Worm (Caenorhabditis elegans) whole organism, young adult: ENCODE data around the gene nhr-129.

Source experiments
- B0019.2 ChIP-seq: fragments of 200-800 bp; sonication (Bioruptor generic); conservative IDR thresholded peaks from 2 replicates; pipeline ENCODE4 v1.3.6; 2022; ENCODE audit warnings: missing genetic modification reagents, missing genetic modification characterization, missing compliant biosample characterization
- C17E4.6 ChIP-seq: fragments of 200-800 bp; sonication (Bioruptor generic); IDR thresholded peaks from 2 replicates; pipeline ENCODE4 v1.3.6; 2022; ENCODE audit warnings: missing genetic modification reagents, missing genetic modification characterization, missing compliant biosample characterization
- F10E7.11 ChIP-seq: sonication (generic microtip); optimal IDR thresholded peaks from 2 replicates; lab custom pipeline; 2017; ENCODE audit warnings: mild to moderate bottlenecking, missing genetic modification characterization, moderate library complexity, missing compliant biosample characterization
- F23B12.7 ChIP-seq: sonication (generic microtip); optimal IDR thresholded peaks from 2 replicates; lab custom pipeline; 2017; ENCODE audit warnings: missing genetic modification characterization, mild to moderate bottlenecking, missing compliant biosample characterization, antibody characterized with exemption, moderate library complexity; ENCODE audit not compliant: insufficient read depth
- F33H1.4 ChIP-seq: fragments of 200-800 bp; sonication (Bioruptor generic); IDR thresholded peaks from 2 replicates; pipeline ENCODE4 v1.3.6; 2022; ENCODE audit warnings: missing genetic modification reagents, missing genetic modification characterization, missing compliant biosample characterization
- F49E8.2 ChIP-seq: sonication (generic microtip); optimal IDR thresholded peaks from 3 replicates; lab custom pipeline; 2017; ENCODE audit warnings: missing genetic modification characterization, mild to moderate bottlenecking, missing compliant biosample characterization, antibody characterized with exemption, moderate library complexity; ENCODE audit not compliant: insufficient read depth
- F57C9.4 ChIP-seq: sonication (generic microtip); optimal IDR thresholded peaks from 2 replicates; lab custom pipeline; 2017; ENCODE audit warnings: mild to moderate bottlenecking, missing genetic modification characterization, missing compliant biosample characterization
- attf-3 ChIP-seq: fragments of 200-800 bp; sonication (Bioruptor generic); conservative IDR thresholded peaks from 2 replicates; pipeline ENCODE4 v1.3.6; 2022; ENCODE audit warnings: missing genetic modification reagents, missing genetic modification characterization, missing compliant biosample characterization
- attf-6 ChIP-seq: fragments of 200-800 bp; sonication (Bioruptor generic); IDR thresholded peaks from 2 replicates; pipeline ENCODE4 v1.3.6; 2022; ENCODE audit warnings: missing genetic modification reagents, missing genetic modification characterization, missing compliant biosample characterization
- cebp-1 ChIP-seq, 2 experiments: fragments of 200-800 bp in 1 of 2; sonication (Bioruptor generic) in 1 of 2; sonication (generic microtip) in 1 of 2; IDR thresholded peaks in 1 of 2; optimal IDR thresholded peaks in 1 of 2; 2 replicates each; pipeline versions ENCODE4 v1.3.6 to Lab custom; 2017 to 2022; ENCODE audit warnings: missing compliant biosample characterization in 2 of 2, missing genetic modification characterization in 2 of 2, mild to moderate bottlenecking in 1 of 2, missing genetic modification reagents in 1 of 2, moderate library complexity in 1 of 2
- ceh-40 ChIP-seq: fragments of 200-800 bp; sonication (Bioruptor generic); IDR thresholded peaks from 2 replicates; pipeline ENCODE4 v1.3.6; 2022; ENCODE audit warnings: missing genetic modification characterization, missing compliant biosample characterization
- ceh-58 ChIP-seq: fragments of 200-800 bp; sonication (Bioruptor generic); IDR thresholded peaks from 2 replicates; pipeline ENCODE4 v1.3.6; 2022; ENCODE audit warnings: missing genetic modification characterization, missing compliant biosample characterization
- ceh-91 ChIP-seq: fragments of 200-800 bp; sonication (Bioruptor generic); IDR thresholded peaks from 2 replicates; pipeline ENCODE4 v1.3.6; 2022; ENCODE audit warnings: missing genetic modification reagents, missing genetic modification characterization, missing compliant biosample characterization
- efl-1 ChIP-seq: fragments of 150-350 bp; optimal IDR thresholded peaks from 2 replicates; lab custom pipeline; 2014; ENCODE audit warnings: missing biosample characterization, missing genetic modification reagents, missing genetic modification characterization
- egl-18 ChIP-seq: fragments of 200-800 bp; sonication (Bioruptor generic); IDR thresholded peaks from 2 replicates; pipeline ENCODE4 v1.3.6; 2022; ENCODE audit warnings: missing genetic modification reagents, missing genetic modification characterization, missing compliant biosample characterization
- egl-44 ChIP-seq: fragments of 200-800 bp; sonication (Bioruptor generic); IDR thresholded peaks from 2 replicates; pipeline ENCODE4 v1.3.6; 2022; ENCODE audit warnings: missing genetic modification reagents, missing genetic modification characterization, missing compliant biosample characterization
- egrh-3 ChIP-seq: fragments of 200-800 bp; sonication (Bioruptor generic); IDR thresholded peaks from 2 replicates; pipeline ENCODE4 v1.3.6; 2022; ENCODE audit warnings: missing genetic modification reagents, missing genetic modification characterization, missing compliant biosample characterization
- ets-4 ChIP-seq: fragments of 200-800 bp; sonication (Bioruptor generic); optimal IDR thresholded peaks from 2 replicates; lab custom pipeline; 2018; ENCODE audit warnings: mild to moderate bottlenecking, missing genetic modification characterization, missing compliant biosample characterization
- hmg-1.2 ChIP-seq: fragments of 200-800 bp; sonication (Bioruptor generic); IDR thresholded peaks from 2 replicates; pipeline ENCODE4 v1.3.6; 2022; ENCODE audit warnings: missing genetic modification reagents, missing genetic modification characterization, missing compliant biosample characterization
- hrde-1 ChIP-seq: sonication (generic microtip); optimal IDR thresholded peaks from 2 replicates; lab custom pipeline; 2016; ENCODE audit warnings: missing genetic modification characterization, mild to moderate bottlenecking, missing compliant biosample characterization, moderate library complexity, missing genotype, missing genetic modification reagents, borderline replicate concordance
- lin-35 ChIP-seq, 3 experiments: fragments of 150-350 bp in 2 of 3; sonication (generic microtip) in 1 of 3; optimal IDR thresholded peaks; 2 replicates each; lab custom pipeline; 2014 to 2018; ENCODE audit warnings: missing biosample characterization in 3 of 3, missing genetic modification characterization in 3 of 3, missing genetic modification reagents in 3 of 3
- lin-54 ChIP-seq: fragments of 200-800 bp; sonication (Bioruptor generic); optimal IDR thresholded peaks from 2 replicates; lab custom pipeline; 2018; ENCODE audit warnings: mild to moderate bottlenecking, missing genetic modification characterization, missing compliant biosample characterization
- madf-3 ChIP-seq: fragments of 200-800 bp; sonication (Bioruptor generic); IDR thresholded peaks from 2 replicates; pipeline ENCODE4 v1.3.6; 2022; ENCODE audit warnings: missing genetic modification reagents, missing genetic modification characterization, missing compliant biosample characterization
- mxl-1 ChIP-seq: sonication (generic microtip); optimal IDR thresholded peaks from 2 replicates; lab custom pipeline; 2016; ENCODE audit warnings: missing genetic modification characterization, missing compliant biosample characterization
- nhr-179 ChIP-seq: sonication (generic microtip); optimal IDR thresholded peaks from 2 replicates; lab custom pipeline; 2016; ENCODE audit warnings: mild to moderate bottlenecking, missing genetic modification characterization, missing compliant biosample characterization
- nhr-90 ChIP-seq: sonication (generic microtip); optimal IDR thresholded peaks from 2 replicates; lab custom pipeline; 2016; ENCODE audit warnings: missing genotype, mild to moderate bottlenecking, missing genetic modification characterization, missing compliant biosample characterization
- snpc-3.4 ChIP-seq: sonication (generic microtip); optimal IDR thresholded peaks from 2 replicates; lab custom pipeline; 2017; ENCODE audit warnings: missing genetic modification characterization, mild to moderate bottlenecking, missing compliant biosample characterization, antibody characterized with exemption, moderate library complexity, missing genotype, missing genetic modification reagents
- somi-1 ChIP-seq: fragments of 200-800 bp; sonication (Bioruptor generic); optimal IDR thresholded peaks from 2 replicates; lab custom pipeline; 2018; ENCODE audit warnings: mild to moderate bottlenecking, missing genetic modification characterization, missing compliant biosample characterization
- sptf-2 ChIP-seq: fragments of 200-800 bp; sonication (Bioruptor generic); optimal IDR thresholded peaks from 2 replicates; lab custom pipeline; 2018; ENCODE audit warnings: mild to moderate bottlenecking, missing genetic modification characterization, missing compliant biosample characterization
- tbx-9 ChIP-seq: sonication (generic microtip); optimal IDR thresholded peaks from 2 replicates; lab custom pipeline; 2016; ENCODE audit warnings: borderline replicate concordance, missing genetic modification characterization, inconsistent platforms, missing compliant biosample characterization
- zfh-2 ChIP-seq: fragments of 200-800 bp; sonication (Bioruptor generic); conservative IDR thresholded peaks from 2 replicates; pipeline ENCODE4 v1.3.6; 2022; ENCODE audit warnings: missing genetic modification reagents, missing genetic modification characterization, missing compliant biosample characterization
- ztf-18 ChIP-seq: sonication (generic microtip); optimal IDR thresholded peaks from 2 replicates; lab custom pipeline; 2016; ENCODE audit warnings: missing genotype, mild to moderate bottlenecking, missing genetic modification characterization, missing compliant biosample characterization

The nhr-129 gene

ce11 chrV:13367024-13367423 is 36.2 kb upstream of the nhr-129 start, which contains the start of gene srx-125:
TSS of gene srx-125 (plus strand) at chrV:13367324.
- no peak for TF ChIP-seq egl-18 (GFP tag; lab: Robert Waterston, UW)
- no peak for TF ChIP-seq nhr-90 (tag; lab: Kevin White, UChicago)
- no peak for TF ChIP-seq tbx-9 (tag; lab: Kevin White, UChicago)
- TF ChIP-seq hmg-1.2, result no peak
- no peak for TF ChIP-seq ets-4
- TF ChIP-seq, all 124 proteins: peak for 0

- TF ChIP-seq F23B12.7 (tag; lab: Kevin White, UChicago) (no peak), cebp-1 (GFP tag; IDR thresholded peaks at IDR 0.05; lab: Robert Waterston, UW) (no peak), cebp-1 (tag; optimal IDR thresholded peaks at IDR 0.05; lab: Kevin White, UChicago) (no peak)
These were observed 35.7 kb upstream of the nhr-129 start for ce11 chrV:13366488-13366887.

ce11 chrV:13364227-13364626 is 33.4 kb upstream of the nhr-129 start:
- TF ChIP-seq ceh-91 (no peak), ztf-18 (tag; lab: Kevin White, UChicago) (no peak), nhr-179 (tag; lab: Kevin White, UChicago) (no peak), lin-35 (GFP tag; optimal IDR thresholded peaks at IDR 0.05; lab: Kevin White, UChicago) (no peak), hrde-1 (no peak), F33H1.4 (GFP tag; lab: Robert Waterston, UW) (no peak), zfh-2 (no peak), attf-6 (GFP tag; lab: Robert Waterston, UW) (no peak), attf-3 (GFP tag; lab: Robert Waterston, UW) (no peak), snpc-3.4 (tag; lab: Kevin White, UChicago) (no peak), mxl-1 (tag; lab: Kevin White, UChicago) (no peak), ceh-58 (no peak), ets-4 (no peak), lin-54 (GFP tag; lab: Kevin White, UChicago) (no peak), efl-1 (no peak)

ce11 chrV:13363415-13363814 is 32.6 kb upstream of the nhr-129 start, which contains the start of gene srg-46:
TSS of gene srg-46 (plus strand) at chrV:13363715.
- TF ChIP-seq cebp-1 (GFP tag; IDR thresholded peaks at IDR 0.05; lab: Robert Waterston, UW) (no peak), cebp-1 (tag; optimal IDR thresholded peaks at IDR 0.05; lab: Kevin White, UChicago) (no peak), mxl-1 (tag; lab: Kevin White, UChicago) (no peak), egrh-3 (GFP tag; lab: Robert Waterston, UW) (no peak), madf-3 (GFP tag; lab: Robert Waterston, UW) (no peak), F57C9.4 (tag; lab: Kevin White, UChicago) (no peak), ceh-40 (GFP tag; lab: Robert Waterston, UW) (no peak), ztf-18 (tag; lab: Kevin White, UChicago) (no peak), somi-1 (GFP tag; lab: Kevin White, UChicago) (no peak), egl-44 (no peak), C17E4.6 (GFP tag; lab: Robert Waterston, UW) (no peak), F49E8.2 (tag; lab: Kevin White, UChicago) (no peak), F10E7.11 (tag; lab: Kevin White, UChicago) (no peak), B0019.2 (GFP tag; lab: Robert Waterston, UW) (no peak), sptf-2 (no peak)
